Fruit fly (Drosophila melanogaster) whole organism, embryonic: ENCODE results near the gene Hexo1.

Experiments
- Ada2b ChIP-seq: fragments of 200-800 bp; sonication (Bioruptor generic); IDR thresholded peaks from 2 replicates; pipeline ENCODE4 v1.3.6; 2022; ENCODE audit warnings: missing biosample characterization, missing genetic modification characterization
- B-H1 ChIP-seq: fragments of 200-800 bp; sonication (Bioruptor generic); IDR thresholded peaks from 3 replicates; pipeline ENCODE4 v1.3.6; 2022; ENCODE audit warnings: missing biosample characterization, missing genetic modification characterization
- CG11504 ChIP-seq: fragments of 200-800 bp; sonication (Bioruptor generic); optimal IDR thresholded peaks from 3 replicates; lab custom pipeline; 2019; ENCODE audit warnings: missing biosample characterization, mild to moderate bottlenecking, missing genetic modification characterization, moderate library complexity
- CG11560 ChIP-seq: fragments of 200-800 bp; sonication (Bioruptor generic); IDR thresholded peaks from 3 replicates; pipeline ENCODE4 v1.3.6; 2022; ENCODE audit warnings: missing biosample characterization, missing genetic modification characterization
- CG14014 ChIP-seq: fragments of 200-800 bp; sonication (Bioruptor generic); IDR thresholded peaks from 2 replicates; pipeline ENCODE4 v1.3.6; 2022; ENCODE audit warnings: missing biosample characterization, missing genetic modification characterization
- CG14667 ChIP-seq: fragments of 200-800 bp; sonication (Bioruptor generic); IDR thresholded peaks from 2 replicates; pipeline ENCODE4 v1.3.6; 2022; ENCODE audit warnings: missing biosample characterization, missing genetic modification characterization
- CG14710 ChIP-seq: fragments of 200-800 bp; sonication (Bioruptor generic); optimal IDR thresholded peaks from 3 replicates; lab custom pipeline; 2019; ENCODE audit warnings: missing biosample characterization, mild to moderate bottlenecking, missing genetic modification characterization, moderate library complexity
- CG16813 ChIP-seq: fragments of 200-800 bp; sonication (Bioruptor generic); IDR thresholded peaks from 3 replicates; pipeline ENCODE4 v1.3.6; 2022; ENCODE audit warnings: missing biosample characterization, missing genetic modification characterization; ENCODE audit not compliant: partially characterized antibody
- CG17186 ChIP-seq: fragments of 200-800 bp; sonication (Bioruptor generic); optimal IDR thresholded peaks from 3 replicates; lab custom pipeline; 2017; ENCODE audit warnings: missing biosample characterization, missing genetic modification reagents, missing genetic modification characterization
- CG1792 ChIP-seq: fragments of 200-800 bp; sonication (Bioruptor generic); optimal IDR thresholded peaks from 2 replicates; lab custom pipeline; 2016; ENCODE audit warnings: missing biosample characterization, missing genetic modification characterization
- CG18599 ChIP-seq: fragments of 200-800 bp; sonication (Bioruptor generic); optimal IDR thresholded peaks from 3 replicates; lab custom pipeline; 2017; ENCODE audit warnings: missing biosample characterization, missing genetic modification characterization, mild to moderate bottlenecking, moderate library complexity, missing genetic modification reagents
- CG2712 ChIP-seq: fragments of 200-800 bp; optimal IDR thresholded peaks from 3 replicates; lab custom pipeline; 2019; ENCODE audit warnings: missing biosample characterization, mild to moderate bottlenecking, missing genetic modification characterization, moderate library complexity
- CG30403 ChIP-seq: fragments of 200-800 bp; sonication (Bioruptor generic); optimal IDR thresholded peaks from 3 replicates; lab custom pipeline; 2016; ENCODE audit warnings: missing biosample characterization, missing genetic modification characterization
- CG32772 ChIP-seq: fragments of 200-800 bp; sonication (Bioruptor generic); IDR thresholded peaks from 2 replicates; pipeline ENCODE4 v1.3.6; 2022; ENCODE audit warnings: missing biosample characterization, missing genetic modification characterization
- CG4360 ChIP-seq: fragments of 200-800 bp; sonication (Bioruptor generic); IDR thresholded peaks from 2 replicates; pipeline ENCODE4 v1.3.6; 2022; ENCODE audit warnings: missing biosample characterization, missing genetic modification characterization
- CG4820 ChIP-seq: fragments of 200-800 bp; sonication (Bioruptor generic); optimal IDR thresholded peaks from 3 replicates; lab custom pipeline; 2016; ENCODE audit warnings: missing biosample characterization, missing genetic modification characterization
- CG6654 ChIP-seq: fragments of 200-800 bp; sonication (Bioruptor generic); optimal IDR thresholded peaks from 2 replicates; lab custom pipeline; 2017; ENCODE audit warnings: missing biosample characterization, mild to moderate bottlenecking, missing genetic modification characterization
- CG7372 ChIP-seq: fragments of 200-800 bp; sonication (Bioruptor generic); IDR thresholded peaks from 2 replicates; pipeline ENCODE4 v1.3.6; 2022; ENCODE audit warnings: missing biosample characterization, missing genetic modification characterization
- CG7786 ChIP-seq: fragments of 200-800 bp; sonication (Bioruptor generic); optimal IDR thresholded peaks from 2 replicates; lab custom pipeline; 2016; ENCODE audit warnings: missing biosample characterization, missing genetic modification characterization
- CG8359 ChIP-seq: fragments of 200-800 bp; sonication (Bioruptor generic); optimal IDR thresholded peaks from 2 replicates; lab custom pipeline; 2017; ENCODE audit warnings: missing biosample characterization, mild to moderate bottlenecking, missing genetic modification characterization, borderline replicate concordance
- CG8388 ChIP-seq: fragments of 200-800 bp; sonication (Bioruptor generic); optimal IDR thresholded peaks from 2 replicates; lab custom pipeline; 2019; ENCODE audit warnings: missing biosample characterization, mild to moderate bottlenecking, missing genetic modification characterization, moderate library complexity
- D ChIP-seq, 2 experiments: fragments of 200-800 bp in 1 of 2; fragments of >200 bp in 1 of 2; sonication (Bioruptor generic) in 1 of 2; optimal IDR thresholded peaks; 2 replicates in 1 of 2; 3 replicates in 1 of 2; lab custom pipeline; 2017; ENCODE audit warnings: mild to moderate bottlenecking in 1 of 2, missing biosample characterization in 1 of 2, missing genetic modification characterization in 1 of 2, missing genetic modification reagents in 1 of 2
- D19A ChIP-seq: fragments of 200-800 bp; optimal IDR thresholded peaks from 3 replicates; lab custom pipeline; 2019; ENCODE audit warnings: missing biosample characterization, mild to moderate bottlenecking, missing genetic modification characterization, moderate library complexity
- Deaf1 ChIP-seq: fragments of 200-800 bp; optimal IDR thresholded peaks from 3 replicates; lab custom pipeline; 2019; ENCODE audit warnings: missing biosample characterization, mild to moderate bottlenecking, missing genetic modification characterization, moderate library complexity
- Ets97D ChIP-seq: fragments of 200-800 bp; sonication (Bioruptor generic); optimal IDR thresholded peaks from 3 replicates; lab custom pipeline; 2016; ENCODE audit warnings: missing biosample characterization, missing genetic modification characterization
- H15 ChIP-seq: fragments of 200-800 bp; sonication (Bioruptor generic); IDR thresholded peaks from 3 replicates; pipeline ENCODE4 v1.3.6; 2022; ENCODE audit warnings: missing biosample characterization, missing genetic modification characterization
- H2.0 ChIP-seq: fragments of 200-800 bp; sonication (Bioruptor generic); IDR thresholded peaks from 2 replicates; pipeline ENCODE4 v1.3.6; 2022; ENCODE audit warnings: missing biosample characterization, missing genetic modification characterization
- HHEX ChIP-seq: fragments of 200-800 bp; sonication (Bioruptor generic); optimal IDR thresholded peaks from 3 replicates; lab custom pipeline; 2017; ENCODE audit warnings: missing biosample characterization, mild to moderate bottlenecking, missing genetic modification characterization, missing genetic modification reagents
- Lim3 ChIP-seq: fragments of 200-800 bp; sonication (Bioruptor generic); IDR thresholded peaks from 2 replicates; pipeline ENCODE4 v1.3.6; 2022; ENCODE audit warnings: missing biosample characterization, missing genetic modification characterization
- Mes4 ChIP-seq: fragments of 200-800 bp; sonication (Bioruptor generic); optimal IDR thresholded peaks from 2 replicates; lab custom pipeline; 2016; ENCODE audit warnings: missing biosample characterization, missing genetic modification characterization
- Nf-YC ChIP-seq: fragments of 200-800 bp; optimal IDR thresholded peaks from 3 replicates; lab custom pipeline; 2019; ENCODE audit warnings: missing biosample characterization, mild to moderate bottlenecking, missing genetic modification characterization, moderate library complexity
- Opbp ChIP-seq: fragments of 200-800 bp; sonication (Bioruptor generic); IDR thresholded peaks from 3 replicates; pipeline ENCODE4 v1.3.6; 2022; ENCODE audit warnings: missing biosample characterization, missing genetic modification characterization; ENCODE audit not compliant: partially characterized antibody
- Optix ChIP-seq: fragments of 200-800 bp; sonication (Bioruptor generic); IDR thresholded peaks from 3 replicates; pipeline ENCODE4 v1.3.6; 2022; ENCODE audit warnings: missing biosample characterization, missing genetic modification characterization
- Ptx1 ChIP-seq: fragments of 200-800 bp; sonication (Bioruptor generic); IDR thresholded peaks from 2 replicates; pipeline ENCODE4 v1.3.6; 2022; ENCODE audit warnings: missing biosample characterization, missing genetic modification characterization
- Rx ChIP-seq: fragments of 200-800 bp; sonication (Bioruptor generic); IDR thresholded peaks from 2 replicates; pipeline ENCODE4 v1.3.6; 2022; ENCODE audit warnings: missing biosample characterization, missing genetic modification characterization
- Sin3A ChIP-seq: fragments of >200 bp; optimal IDR thresholded peaks from 2 replicates; lab custom pipeline; 2018
- YL-1 ChIP-seq: fragments of 200-800 bp; sonication (Bioruptor generic); optimal IDR thresholded peaks from 3 replicates; lab custom pipeline; 2017; ENCODE audit warnings: missing biosample characterization, mild to moderate bottlenecking, missing genetic modification characterization
- croc ChIP-seq: fragments of 200-800 bp; sonication (Bioruptor generic); conservative IDR thresholded peaks from 3 replicates; pipeline ENCODE4 v1.3.6; 2022; ENCODE audit warnings: missing biosample characterization, missing genetic modification characterization
- crol ChIP-seq: fragments of 200-800 bp; sonication (Bioruptor generic); IDR thresholded peaks from 2 replicates; pipeline ENCODE4 v1.3.6; 2022; ENCODE audit warnings: missing biosample characterization, missing genetic modification characterization
- dmrt99B ChIP-seq: fragments of 200-800 bp; sonication (Bioruptor generic); optimal IDR thresholded peaks from 2 replicates; lab custom pipeline; 2018; ENCODE audit warnings: missing biosample characterization, mild to moderate bottlenecking, missing genetic modification characterization, moderate library complexity
- ewg ChIP-seq: fragments of 200-800 bp; sonication (Bioruptor generic); optimal IDR thresholded peaks from 3 replicates; lab custom pipeline; 2017; ENCODE audit warnings: mild to moderate bottlenecking, missing biosample characterization, missing genetic modification reagents, missing genetic modification characterization
- fd102C ChIP-seq: fragments of 200-800 bp; sonication (Bioruptor generic); optimal IDR thresholded peaks from 2 replicates; lab custom pipeline; 2018; ENCODE audit warnings: missing biosample characterization, mild to moderate bottlenecking, missing genetic modification characterization, moderate library complexity
- gem ChIP-seq: fragments of 200-800 bp; sonication (Bioruptor generic); optimal IDR thresholded peaks from 2 replicates; lab custom pipeline; 2019; ENCODE audit warnings: missing biosample characterization, mild to moderate bottlenecking, missing genetic modification characterization, moderate library complexity
- jumu ChIP-seq: fragments of 200-800 bp; sonication (Bioruptor generic); optimal IDR thresholded peaks from 3 replicates; lab custom pipeline; 2016; ENCODE audit warnings: missing biosample characterization, missing genetic modification characterization
- kay ChIP-seq: fragments of 200-800 bp; sonication (Bioruptor generic); optimal IDR thresholded peaks from 2 replicates; lab custom pipeline; 2016; ENCODE audit warnings: missing biosample characterization, missing genetic modification characterization
- mirr ChIP-seq: fragments of 200-800 bp; sonication (Bioruptor generic); optimal IDR thresholded peaks from 3 replicates; lab custom pipeline; 2018; ENCODE audit warnings: missing biosample characterization, mild to moderate bottlenecking, missing genetic modification characterization
- odd ChIP-seq: fragments of 200-800 bp; sonication (Bioruptor generic); optimal IDR thresholded peaks from 2 replicates; lab custom pipeline; 2017; ENCODE audit warnings: missing biosample characterization, mild to moderate bottlenecking, missing genetic modification characterization
- ro ChIP-seq: fragments of 200-800 bp; sonication (Bioruptor generic); IDR thresholded peaks from 2 replicates; pipeline ENCODE4 v1.3.6; 2022; ENCODE audit warnings: missing biosample characterization, missing genetic modification characterization
- stwl ChIP-seq: fragments of 200-800 bp; sonication (Bioruptor generic); optimal IDR thresholded peaks from 3 replicates; lab custom pipeline; 2018; ENCODE audit warnings: missing biosample characterization, mild to moderate bottlenecking, missing genetic modification characterization, moderate library complexity
- tap ChIP-seq: fragments of 200-800 bp; optimal IDR thresholded peaks from 3 replicates; lab custom pipeline; 2019; ENCODE audit warnings: missing biosample characterization, mild to moderate bottlenecking, missing genetic modification characterization, moderate library complexity
- usp ChIP-seq: fragments of >200 bp; optimal IDR thresholded peaks from 2 replicates; lab custom pipeline; 2017; ENCODE audit warnings: missing biosample characterization, missing genetic modification characterization
- vfl ChIP-seq: fragments of 200-800 bp; sonication (Bioruptor generic); optimal IDR thresholded peaks from 2 replicates; lab custom pipeline; 2016; ENCODE audit warnings: missing biosample characterization, missing genetic modification characterization

Hexo1 gene

dm6 chr3L:4262384-4262783 is 26.1 kb upstream of the Hexo1 start, which contains the start of the genes CG11586 and VhaM9.7-a (continued):
- TF ChIP-seq CG32772 (GFP tag; lab: Robert Waterston, UW) = no peak
- no peak for TF ChIP-seq CG4820
- TF ChIP-seq Opbp = 0 out of 3 replicates have a peak, but pooled peaks have one; percentile 17
- no peak for TF ChIP-seq ro (GFP tag; lab: Robert Waterston, UW)
- peak; percentile 20 for TF ChIP-seq CG8388
- no peak for TF ChIP-seq CG11504 (tag; lab: Kevin White, UChicago)
- TF ChIP-seq CG8359 = no peak
- TF ChIP-seq Lim3 = no peak
- TF ChIP-seq CG18599 (GFP tag; lab: Kevin White, UChicago) = no peak
- no peak for TF ChIP-seq vfl (GFP tag; lab: Kevin White, UChicago)
- no peak for TF ChIP-seq Ada2b (GFP tag; lab: Robert Waterston, UW)
- no peak for TF ChIP-seq B-H1 (GFP tag; lab: Robert Waterston, UW)
- peak; percentile 23 for TF ChIP-seq D19A (tag; lab: Kevin White, UChicago)
- TF ChIP-seq CG7372 (GFP tag; lab: Robert Waterston, UW) = no peak
- TF ChIP-seq Mes4 (GFP tag; lab: Kevin White, UChicago) = no peak
- no peak for TF ChIP-seq fd102C
- no peak for TF ChIP-seq crol (GFP tag; lab: Robert Waterston, UW)
- TF ChIP-seq CG7786 (GFP tag; lab: Kevin White, UChicago) = no peak
- no peak for TF ChIP-seq D (optimal IDR thresholded peaks at IDR 0.05; lab: Kevin White, UChicago)
- no peak for TF ChIP-seq D (GFP tag; optimal IDR thresholded peaks at IDR 0.05; lab: Kevin White, UChicago)
- no peak for TF ChIP-seq Ptx1 (GFP tag; lab: Robert Waterston, UW)
- TF ChIP-seq CG14014 (GFP tag; lab: Robert Waterston, UW) = no peak
- peak; percentile 6 for TF ChIP-seq CG30403 (GFP tag; lab: Kevin White, UChicago)
- peak; percentile 84 for TF ChIP-seq YL-1 (GFP tag; lab: Kevin White, UChicago)
- no peak for TF ChIP-seq CG4360
- TF ChIP-seq gem (tag; lab: Kevin White, UChicago) = peak; percentile 49
- no peak for TF ChIP-seq CG1792 (GFP tag; lab: Kevin White, UChicago)
- peak; percentile 19 for TF ChIP-seq Sin3A (lab: Kevin White, UChicago)
- no peak for TF ChIP-seq kay (GFP tag; lab: Kevin White, UChicago)
- TF ChIP-seq Ets97D = peak; percentile 86
- TF ChIP-seq CG17186 = no peak
- no peak for TF ChIP-seq H15
- TF ChIP-seq CG6654 (GFP tag; lab: Kevin White, UChicago) = no peak
- TF ChIP-seq Nf-YC = peak; percentile 22
- TF ChIP-seq Deaf1 = no peak
- TF ChIP-seq mirr = no peak
- no peak for TF ChIP-seq dmrt99B (tag; lab: Kevin White, UChicago)
- TF ChIP-seq CG2712 (tag; lab: Kevin White, UChicago) = peak; percentile 40
- TF ChIP-seq stwl = peak; percentile 87
- no peak for TF ChIP-seq usp
- TF ChIP-seq CG14667 (GFP tag; lab: Robert Waterston, UW) = no peak
- no peak for TF ChIP-seq Rx
- no peak for TF ChIP-seq Optix (GFP tag; lab: Robert Waterston, UW)
- TF ChIP-seq ewg (GFP tag; lab: Kevin White, UChicago) = peak; percentile 8
- TF ChIP-seq jumu = no peak
- TF ChIP-seq CG16813 (GFP tag; lab: Robert Waterston, UW) = peak; percentile 55
- TF ChIP-seq H2.0 (GFP tag; lab: Robert Waterston, UW) = no peak
- TF ChIP-seq CG11560 (tag; lab: Robert Waterston, UW) = no peak
- TF ChIP-seq HHEX (GFP tag; lab: Kevin White, UChicago) = no peak
- TF ChIP-seq tap (tag; lab: Kevin White, UChicago) = no peak
- no peak for TF ChIP-seq odd (GFP tag; lab: Kevin White, UChicago)
- no peak for TF ChIP-seq croc (GFP tag; lab: Robert Waterston, UW)
- TF ChIP-seq CG14710 (tag; lab: Kevin White, UChicago) = peak; percentile 76
